Worm (Caenorhabditis elegans) whole organism, young adult: Measurements from ENCODE around the gene sre-29.

Experiments
- Y95B8A.8 ChIP-seq: fragments of 200-800 bp; sonication (Bioruptor generic); IDR thresholded peaks from 2 replicates; pipeline ENCODE4 v1.3.6; 2022; ENCODE audit warnings: missing genetic modification reagents, missing genetic modification characterization, missing compliant biosample characterization
- egrh-3 ChIP-seq: fragments of 200-800 bp; sonication (Bioruptor generic); IDR thresholded peaks from 2 replicates; pipeline ENCODE4 v1.3.6; 2022; ENCODE audit warnings: missing genetic modification reagents, missing genetic modification characterization, missing compliant biosample characterization
- nfya-1 ChIP-seq: sonication (generic microtip); optimal IDR thresholded peaks from 2 replicates; lab custom pipeline; 2017; ENCODE audit warnings: antibody characterized with exemption, missing compliant biosample characterization, missing genetic modification characterization, borderline replicate concordance; ENCODE audit not compliant: insufficient read depth
- nhr-90 ChIP-seq: sonication (generic microtip); optimal IDR thresholded peaks from 2 replicates; lab custom pipeline; 2016; ENCODE audit warnings: missing genotype, mild to moderate bottlenecking, missing genetic modification characterization, missing compliant biosample characterization

DNA sequence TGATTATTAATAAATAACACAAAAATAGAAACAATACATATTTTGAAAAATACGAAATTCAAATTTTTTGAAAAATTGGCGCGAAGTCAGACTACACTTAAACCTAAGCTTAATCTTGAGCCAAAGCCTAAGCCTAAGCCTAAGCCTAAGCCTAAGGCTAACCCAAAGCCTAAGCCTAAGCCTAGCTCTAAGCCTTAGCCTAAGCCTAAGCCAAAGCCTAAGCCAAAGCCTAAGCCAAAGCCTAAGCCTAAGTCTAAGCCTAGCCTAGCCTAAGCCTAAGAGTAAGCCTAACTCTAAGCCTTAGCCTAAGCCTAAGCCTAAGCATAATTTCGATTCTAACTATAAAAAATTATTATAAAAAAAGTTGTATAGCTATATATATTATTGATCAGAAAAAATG lies 20.8 kb downstream of the sre-29 start:
- TF ChIP-seq Y95B8A.8 (GFP tag; lab: Robert Waterston, UW): no peak
- no peak for TF ChIP-seq nfya-1 (tag; lab: Kevin White, UChicago)
- TF ChIP-seq nhr-90 (tag; lab: Kevin White, UChicago): no peak
- TF ChIP-seq egrh-3 (GFP tag; lab: Robert Waterston, UW): no peak
